Worm (Caenorhabditis elegans) whole organism, young adult: ENCODE data around the gene C26B9.6.

Source experiments
- B0035.1 ChIP-seq: sonication (generic microtip); optimal IDR thresholded peaks from 2 replicates; lab custom pipeline; 2016; ENCODE audit warnings: missing genetic modification characterization, mild to moderate bottlenecking, missing compliant biosample characterization, missing genotype, missing genetic modification reagents
- C06A6.2 ChIP-seq: fragments of 200-800 bp; sonication (Bioruptor generic); conservative IDR thresholded peaks from 2 replicates; pipeline ENCODE4 v1.3.6; 2022; ENCODE audit warnings: missing genetic modification characterization, missing compliant biosample characterization
- ceh-91 ChIP-seq: fragments of 200-800 bp; sonication (Bioruptor generic); IDR thresholded peaks from 2 replicates; pipeline ENCODE4 v1.3.6; 2022; ENCODE audit warnings: missing genetic modification reagents, missing genetic modification characterization, missing compliant biosample characterization
- hlh-12 ChIP-seq: sonication (generic microtip); optimal IDR thresholded peaks from 2 replicates; lab custom pipeline; 2016; ENCODE audit warnings: missing genetic modification characterization, missing compliant biosample characterization
- madf-10 ChIP-seq: sonication (generic microtip); optimal IDR thresholded peaks from 2 replicates; lab custom pipeline; 2016; ENCODE audit warnings: mild to moderate bottlenecking, missing genetic modification characterization, missing compliant biosample characterization
- unc-130 ChIP-seq: sonication (generic microtip); optimal IDR thresholded peaks from 2 replicates; lab custom pipeline; 2016; ENCODE audit warnings: missing genetic modification reagents, missing genetic modification characterization, missing compliant biosample characterization
- unc-62 ChIP-seq: fragments of 150-350 bp; optimal IDR thresholded peaks from 2 replicates; lab custom pipeline; 2014; ENCODE audit warnings: missing biosample characterization, missing genetic modification reagents, missing genetic modification characterization

- TF ChIP-seq unc-130 (GFP tag; lab: Kevin White, UChicago) (no peak), B0035.1 (tag; lab: Kevin White, UChicago) (no peak), C06A6.2 (no peak), hlh-12 (tag; lab: Kevin White, UChicago) (no peak), ceh-91 (no peak), unc-62 (GFP tag; lab: Kevin White, UChicago) (no peak), madf-10 (tag; lab: Kevin White, UChicago) (no peak)
Measured at ce11 chrX:5342007-5342406, 6.7 kb upstream of the C26B9.6 start, which contains the start of gene C26B9.7.
